Worm (Caenorhabditis elegans) whole organism, mixed stage, embryonic: Measurements from ENCODE around the gene ZK1248.20.

ENCODE experiments used
- ham-2 ChIP-seq: fragments of 200-800 bp; sonication (Bioruptor generic); optimal IDR thresholded peaks from 2 replicates; lab custom pipeline; 2018; ENCODE audit warnings: mild to moderate bottlenecking, missing genetic modification characterization, missing compliant biosample characterization
- lsy-2 ChIP-seq: fragments of 150-350 bp; optimal IDR thresholded peaks from 2 replicates; lab custom pipeline; 2014; ENCODE audit warnings: missing biosample characterization, missing genetic modification characterization
- nhr-76 ChIP-seq: sonication (generic microtip); optimal IDR thresholded peaks from 2 replicates; lab custom pipeline; 2017; ENCODE audit warnings: missing biosample characterization, missing genetic modification characterization

- TF ChIP-seq nhr-76 (tag; lab: Kevin White, UChicago) (no peak), lsy-2 (tag; lab: Kevin White, UChicago) (no peak), ham-2 (GFP tag; lab: Kevin White, UChicago) (no peak)
Measured at ce11 chrII:5779866-5780265, 36.6 kb upstream of the ZK1248.20 start.
